Fruit fly (Drosophila melanogaster) whole organism, embryonic: Measurements from ENCODE around the gene Herc4.

Source experiments
- Awh ChIP-seq: fragments of 200-800 bp; sonication (Bioruptor generic); IDR thresholded peaks from 2 replicates; pipeline ENCODE4, ENCODE4 v1.3.6; 2022; ENCODE audit warnings: missing biosample characterization, missing genetic modification characterization
- C15 ChIP-seq: fragments of 200-800 bp; sonication (Bioruptor generic); IDR thresholded peaks from 3 replicates; pipeline ENCODE4 v1.3.6; 2022; ENCODE audit warnings: missing biosample characterization, missing genetic modification characterization
- CG10267 ChIP-seq: fragments of 200-800 bp; sonication (Bioruptor generic); optimal IDR thresholded peaks from 2 replicates; lab custom pipeline; 2018; ENCODE audit warnings: missing biosample characterization, mild to moderate bottlenecking, missing genetic modification characterization, moderate library complexity
- CG11504 ChIP-seq: fragments of 200-800 bp; sonication (Bioruptor generic); optimal IDR thresholded peaks from 3 replicates; lab custom pipeline; 2019; ENCODE audit warnings: missing biosample characterization, mild to moderate bottlenecking, missing genetic modification characterization, moderate library complexity
- CG11696 ChIP-seq: fragments of 200-800 bp; sonication (Bioruptor generic); IDR thresholded peaks from 2 replicates; pipeline ENCODE4 v1.3.6; 2022; ENCODE audit warnings: missing biosample characterization, missing genetic modification characterization
- CG11723 ChIP-seq: fragments of 200-800 bp; sonication (Bioruptor generic); optimal IDR thresholded peaks from 2 replicates; lab custom pipeline; 2017; ENCODE audit warnings: missing biosample characterization, mild to moderate bottlenecking, missing genetic modification characterization
- CG12219 ChIP-seq: fragments of 200-800 bp; sonication (Bioruptor generic); optimal IDR thresholded peaks from 3 replicates; lab custom pipeline; 2018; ENCODE audit warnings: missing biosample characterization, mild to moderate bottlenecking, missing genetic modification characterization
- CG12299 ChIP-seq: fragments of 200-800 bp; sonication (Bioruptor generic); optimal IDR thresholded peaks from 2 replicates; lab custom pipeline; 2018; ENCODE audit warnings: missing biosample characterization, mild to moderate bottlenecking, missing genetic modification characterization
- CG13624 ChIP-seq: fragments of 200-800 bp; sonication (Bioruptor generic); optimal IDR thresholded peaks from 2 replicates; lab custom pipeline; 2016; ENCODE audit warnings: missing biosample characterization, missing genetic modification characterization
- CG14014 ChIP-seq: fragments of 200-800 bp; sonication (Bioruptor generic); IDR thresholded peaks from 2 replicates; pipeline ENCODE4 v1.3.6; 2022; ENCODE audit warnings: missing biosample characterization, missing genetic modification characterization
- CG14860 ChIP-seq: fragments of 200-800 bp; sonication (Bioruptor generic); IDR thresholded peaks from 3 replicates; pipeline ENCODE4 v1.3.6; 2022; ENCODE audit warnings: missing biosample characterization, missing genetic modification characterization; ENCODE audit not compliant: partially characterized antibody
- CG15269 ChIP-seq: fragments of 200-800 bp; sonication (Bioruptor generic); optimal IDR thresholded peaks from 2 replicates; lab custom pipeline; 2018; ENCODE audit warnings: missing biosample characterization, mild to moderate bottlenecking, missing genetic modification characterization, moderate library complexity
- CG1529 ChIP-seq: fragments of 200-800 bp; sonication (Bioruptor generic); optimal IDR thresholded peaks from 3 replicates; lab custom pipeline; 2018; ENCODE audit warnings: missing biosample characterization, missing genetic modification characterization
- CG16813 ChIP-seq: fragments of 200-800 bp; sonication (Bioruptor generic); IDR thresholded peaks from 3 replicates; pipeline ENCODE4 v1.3.6; 2022; ENCODE audit warnings: missing biosample characterization, missing genetic modification characterization; ENCODE audit not compliant: partially characterized antibody
- CG2120 ChIP-seq: fragments of 200-800 bp; sonication (Bioruptor generic); optimal IDR thresholded peaks from 3 replicates; lab custom pipeline; 2016; ENCODE audit warnings: missing biosample characterization, missing genetic modification characterization
- CG2712 ChIP-seq: fragments of 200-800 bp; optimal IDR thresholded peaks from 3 replicates; lab custom pipeline; 2019; ENCODE audit warnings: missing biosample characterization, mild to moderate bottlenecking, missing genetic modification characterization, moderate library complexity
- CG31441 ChIP-seq: fragments of 200-800 bp; sonication (Bioruptor generic); IDR thresholded peaks from 2 replicates; pipeline ENCODE4 v1.3.6; 2022; ENCODE audit warnings: missing biosample characterization, missing genetic modification characterization
- CG32767 ChIP-seq: fragments of 200-800 bp; sonication (Bioruptor generic); IDR thresholded peaks from 2 replicates; pipeline ENCODE4 v1.3.6; 2022; ENCODE audit warnings: missing biosample characterization, missing genetic modification characterization
- CG34376 ChIP-seq: fragments of 200-800 bp; sonication (Bioruptor generic); optimal IDR thresholded peaks from 2 replicates; lab custom pipeline; 2018; ENCODE audit warnings: missing biosample characterization, mild to moderate bottlenecking, missing genetic modification characterization
- CG4360 ChIP-seq: fragments of 200-800 bp; sonication (Bioruptor generic); IDR thresholded peaks from 2 replicates; pipeline ENCODE4 v1.3.6; 2022; ENCODE audit warnings: missing biosample characterization, missing genetic modification characterization
- CG7839 ChIP-seq: fragments of 200-800 bp; sonication (Bioruptor generic); optimal IDR thresholded peaks from 3 replicates; lab custom pipeline; 2018; ENCODE audit warnings: missing biosample characterization, mild to moderate bottlenecking, missing genetic modification characterization, moderate library complexity
- CG7987 ChIP-seq: fragments of 200-800 bp; sonication (Bioruptor generic); optimal IDR thresholded peaks from 2 replicates; lab custom pipeline; 2018; ENCODE audit warnings: missing biosample characterization, mild to moderate bottlenecking, missing genetic modification characterization, moderate library complexity
- CG9817 ChIP-seq: fragments of 200-800 bp; sonication (Bioruptor generic); optimal IDR thresholded peaks from 2 replicates; lab custom pipeline; 2018; ENCODE audit warnings: missing biosample characterization, mild to moderate bottlenecking, missing genetic modification characterization, moderate library complexity
- CrebB ChIP-seq: fragments of 200-800 bp; sonication (Bioruptor generic); optimal IDR thresholded peaks from 3 replicates; lab custom pipeline; 2018; ENCODE audit warnings: missing biosample characterization, mild to moderate bottlenecking, missing genetic modification characterization
- GATAe ChIP-seq: fragments of 200-800 bp; sonication (Bioruptor generic); conservative IDR thresholded peaks from 2 replicates; pipeline ENCODE4 v1.3.6; 2022; ENCODE audit warnings: missing biosample characterization, missing genetic modification characterization
- Kr ChIP-seq: fragments of 200-800 bp; sonication (Bioruptor generic); optimal IDR thresholded peaks from 2 replicates; lab custom pipeline; 2017; ENCODE audit warnings: missing biosample characterization, mild to moderate bottlenecking, missing genetic modification characterization
- Pdp1 ChIP-seq, 2 experiments: fragments of 200-800 bp; sonication (Bioruptor generic); optimal IDR thresholded peaks; 3 replicates each; lab custom pipeline; 2016; ENCODE audit warnings: missing biosample characterization in 2 of 2, missing genetic modification characterization in 2 of 2, mild to moderate bottlenecking in 1 of 2, moderate library complexity in 1 of 2
- Ptx1 ChIP-seq: fragments of 200-800 bp; sonication (Bioruptor generic); IDR thresholded peaks from 2 replicates; pipeline ENCODE4 v1.3.6; 2022; ENCODE audit warnings: missing biosample characterization, missing genetic modification characterization
- Ravus ChIP-seq: fragments of 200-800 bp; sonication (Bioruptor generic); IDR thresholded peaks from 2 replicates; pipeline ENCODE4 v1.3.6; 2022; ENCODE audit warnings: missing biosample characterization, missing genetic modification characterization
- Side ChIP-seq: fragments of 200-800 bp; sonication (Bioruptor generic); optimal IDR thresholded peaks from 2 replicates; lab custom pipeline; 2016; ENCODE audit warnings: missing biosample characterization, missing genetic modification characterization
- Sox102F ChIP-seq: fragments of 200-800 bp; sonication (Bioruptor generic); optimal IDR thresholded peaks from 2 replicates; lab custom pipeline; 2018; ENCODE audit warnings: missing biosample characterization, mild to moderate bottlenecking, missing genetic modification characterization, moderate library complexity
- Vsx1 ChIP-seq: fragments of 200-800 bp; sonication (Bioruptor generic); optimal IDR thresholded peaks from 2 replicates; lab custom pipeline; 2017; ENCODE audit warnings: missing biosample characterization, mild to moderate bottlenecking, missing genetic modification characterization, missing genetic modification reagents
- YL-1 ChIP-seq: fragments of 200-800 bp; sonication (Bioruptor generic); optimal IDR thresholded peaks from 3 replicates; lab custom pipeline; 2017; ENCODE audit warnings: missing biosample characterization, mild to moderate bottlenecking, missing genetic modification characterization
- ab ChIP-seq: fragments of 200-800 bp; sonication (Bioruptor generic); optimal IDR thresholded peaks from 2 replicates; lab custom pipeline; 2016; ENCODE audit warnings: missing biosample characterization, missing genetic modification characterization
- aop ChIP-seq: fragments of 200-800 bp; sonication (Bioruptor generic); IDR thresholded peaks from 2 replicates; pipeline ENCODE4 v1.3.6; 2022; ENCODE audit warnings: missing biosample characterization, missing genetic modification characterization
- ash1 ChIP-seq: fragments of 200-800 bp; sonication (Bioruptor generic); optimal IDR thresholded peaks from 2 replicates; lab custom pipeline; 2018; ENCODE audit warnings: missing biosample characterization, mild to moderate bottlenecking, missing genetic modification characterization
- az2 ChIP-seq: fragments of 200-800 bp; sonication (Bioruptor generic); optimal IDR thresholded peaks from 3 replicates; lab custom pipeline; 2016; ENCODE audit warnings: missing biosample characterization, missing genetic modification characterization
- dati ChIP-seq: fragments of 200-800 bp; sonication (Bioruptor generic); IDR thresholded peaks from 2 replicates; pipeline ENCODE4 v1.3.6; 2022; ENCODE audit warnings: missing biosample characterization, missing genetic modification characterization
- en ChIP-seq: fragments of 200-800 bp; sonication (Bioruptor generic); optimal IDR thresholded peaks from 2 replicates; lab custom pipeline; 2016; ENCODE audit warnings: missing biosample characterization, missing genetic modification characterization
- eyg ChIP-seq: fragments of 200-800 bp; sonication (Bioruptor generic); optimal IDR thresholded peaks from 3 replicates; lab custom pipeline; 2016; ENCODE audit warnings: missing biosample characterization, missing genetic modification characterization
- her ChIP-seq: fragments of 200-800 bp; sonication (Bioruptor generic); optimal IDR thresholded peaks from 2 replicates; lab custom pipeline; 2016; ENCODE audit warnings: missing biosample characterization, missing genetic modification characterization
- jumu ChIP-seq: fragments of 200-800 bp; sonication (Bioruptor generic); optimal IDR thresholded peaks from 3 replicates; lab custom pipeline; 2016; ENCODE audit warnings: missing biosample characterization, missing genetic modification characterization
- lmd ChIP-seq: fragments of 200-800 bp; sonication (Bioruptor generic); IDR thresholded peaks from 2 replicates; pipeline ENCODE4 v1.3.6; 2022; ENCODE audit warnings: missing biosample characterization, missing genetic modification characterization
- nau ChIP-seq: fragments of 200-800 bp; sonication (Bioruptor generic); optimal IDR thresholded peaks from 3 replicates; lab custom pipeline; 2017; ENCODE audit warnings: missing biosample characterization, mild to moderate bottlenecking, missing genetic modification characterization, missing genetic modification reagents
- phol ChIP-seq: fragments of 200-800 bp; sonication (Bioruptor generic); optimal IDR thresholded peaks from 3 replicates; lab custom pipeline; 2018; ENCODE audit warnings: missing biosample characterization, mild to moderate bottlenecking, missing genetic modification characterization, moderate library complexity
- pita ChIP-seq: fragments of 200-800 bp; sonication (Bioruptor generic); optimal IDR thresholded peaks from 2 replicates; lab custom pipeline; 2017; ENCODE audit warnings: missing biosample characterization, mild to moderate bottlenecking, missing genetic modification characterization
- run ChIP-seq: fragments of 200-800 bp; sonication (Bioruptor generic); optimal IDR thresholded peaks from 3 replicates; lab custom pipeline; 2018; ENCODE audit warnings: missing biosample characterization, mild to moderate bottlenecking, missing genetic modification characterization
- sima ChIP-seq: fragments of 200-800 bp; sonication (Bioruptor generic); optimal IDR thresholded peaks from 2 replicates; lab custom pipeline; 2016; ENCODE audit warnings: missing biosample characterization, missing genetic modification characterization
- slou ChIP-seq: fragments of 200-800 bp; sonication (Bioruptor generic); optimal IDR thresholded peaks from 3 replicates; lab custom pipeline; 2016; ENCODE audit warnings: missing biosample characterization, missing genetic modification characterization
- tll ChIP-seq, 2 experiments: fragments of 200-800 bp in 1 of 2; fragments of >200 bp in 1 of 2; sonication (Bioruptor generic) in 1 of 2; optimal IDR thresholded peaks; 2 replicates each; lab custom pipeline; 2017 to 2019; ENCODE audit warnings: missing biosample characterization in 2 of 2, missing genetic modification characterization in 2 of 2, mild to moderate bottlenecking in 1 of 2, moderate library complexity in 1 of 2
- zen2 ChIP-seq: fragments of 200-800 bp; sonication (Bioruptor generic); IDR thresholded peaks from 3 replicates; pipeline ENCODE4 v1.3.6; 2022; ENCODE audit warnings: missing biosample characterization, missing genetic modification characterization; ENCODE audit not compliant: partially characterized antibody

Herc4 gene

DNA sequence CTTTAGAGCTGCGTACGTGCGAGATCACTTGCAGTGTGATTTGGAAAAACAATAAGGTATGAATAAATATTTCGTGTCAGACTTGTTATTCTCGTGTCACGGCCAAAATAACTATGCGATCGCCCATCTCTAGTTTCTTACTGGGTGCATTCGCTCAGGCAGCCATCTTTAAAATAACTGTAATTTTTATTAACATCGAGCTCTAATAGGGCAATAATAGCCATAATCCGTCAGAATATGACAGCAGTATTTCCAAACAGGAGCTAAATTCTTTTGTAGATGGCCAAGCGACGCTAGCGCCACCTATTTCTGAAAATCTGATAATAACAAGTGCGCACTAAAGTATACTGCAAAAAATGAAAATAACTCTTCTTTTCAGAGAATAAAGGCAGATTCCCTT is 38.6 kb downstream of the Herc4 start (continued):
- TF ChIP-seq pita (GFP tag; lab: Kevin White, UChicago) (peak; percentile 34), CG34376 (peak; percentile 46), sima (GFP tag; lab: Kevin White, UChicago) (no peak), Ptx1 (GFP tag; lab: Robert Waterston, UW) (peak; percentile 11; the same call in 1 of the 2 replicates), tll (GFP tag; optimal IDR thresholded peaks at IDR 0.05; lab: Kevin White, UChicago) (peak in 1 of 2 experiments; percentile 11), Vsx1 (peak; percentile 48), CG32767 (GFP tag; lab: Robert Waterston, UW) (no peak), slou (GFP tag; lab: Kevin White, UChicago) (no peak), zen2 (GFP tag; lab: Robert Waterston, UW) (peak; percentile 84), CG14860 (peak; percentile 84), run (tag; lab: Kevin White, UChicago) (no peak), eyg (GFP tag; lab: Kevin White, UChicago) (no peak), YL-1 (GFP tag; lab: Kevin White, UChicago) (peak; percentile 33), CG15269 (tag; lab: Kevin White, UChicago) (peak; percentile 40), Ravus (GFP tag; lab: Robert Waterston, UW) (no peak), jumu (no peak), ab (GFP tag; lab: Kevin White, UChicago) (no peak), CG7839 (tag; lab: Kevin White, UChicago) (peak; percentile 48), C15 (no peak), her (GFP tag; lab: Kevin White, UChicago) (peak; percentile 39), CG12299 (tag; lab: Kevin White, UChicago) (no peak), en (no peak), CG31441 (GFP tag; lab: Robert Waterston, UW) (peak; percentile 59; the same call in 1 of the 2 replicates), dati (GFP tag; lab: Robert Waterston, UW) (no peak), Pdp1 (GFP tag; optimal IDR thresholded peaks at IDR 0.05; lab: Kevin White, UChicago) (peak; percentile 12 to 43), CG4360 (GFP tag; lab: Robert Waterston, UW) (no peak), CrebB (peak; percentile 0), phol (peak; percentile 97), aop (GFP tag; lab: Robert Waterston, UW) (no peak), CG14014 (no peak), Kr (GFP tag; lab: Kevin White, UChicago) (no peak), Awh (GFP tag; lab: Robert Waterston, UW) (no peak), ash1 (GFP tag; lab: Kevin White, UChicago) (no peak), CG11723 (GFP tag; lab: Kevin White, UChicago) (no peak), CG1529 (no peak), Sox102F (GFP tag; lab: Kevin White, UChicago) (peak; percentile 32), CG16813 (GFP tag; lab: Robert Waterston, UW) (peak; percentile 90), Side (GFP tag; lab: Kevin White, UChicago) (no peak), CG10267 (tag; lab: Kevin White, UChicago) (peak; percentile 57), az2 (GFP tag; lab: Kevin White, UChicago) (peak; percentile 41), GATAe (no peak), CG11504 (tag; lab: Kevin White, UChicago) (peak; percentile 48), CG2120 (peak; percentile 41), CG7987 (GFP tag; lab: Kevin White, UChicago) (no peak), CG13624 (GFP tag; lab: Kevin White, UChicago) (peak; percentile 50), CG11696 (no peak; the same call in 1 of the 2 replicates), CG9817 (tag; lab: Kevin White, UChicago) (peak; percentile 13), CG12219 (GFP tag; lab: Kevin White, UChicago) (peak; percentile 7), CG2712 (tag; lab: Kevin White, UChicago) (peak; percentile 68), lmd (GFP tag; lab: Robert Waterston, UW) (peak; percentile 26; the same call in 1 of the 2 replicates), nau (GFP tag; lab: Kevin White, UChicago) (peak; percentile 10)
